Worm (Caenorhabditis elegans): Measurements from ENCODE around the gene egl-19.
A peak's percentile ranks its signal among the peaks of the same experiment; 100 is the strongest.

Gene egl-19

DNA sequence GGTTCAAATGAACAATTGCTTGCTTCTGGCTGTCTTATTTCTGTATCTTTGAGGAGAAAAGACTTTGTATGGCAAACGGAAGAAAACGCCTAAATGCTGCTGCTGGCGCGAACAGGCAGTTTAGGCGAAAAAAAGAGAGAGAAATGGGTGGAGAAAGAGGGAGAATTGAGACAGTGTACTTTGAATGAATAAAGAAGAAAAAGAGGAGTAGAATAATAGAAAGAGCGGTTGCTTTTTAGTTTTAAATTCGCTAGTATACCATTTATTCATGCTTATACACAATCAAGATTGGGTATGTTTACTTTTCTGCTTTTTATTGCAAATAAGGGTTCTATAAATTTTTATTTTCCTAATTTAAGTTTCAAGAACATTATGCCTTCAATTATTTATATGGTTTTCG, 34.0 kb downstream of the egl-19 start:
- TF ChIP-seq blmp-1 (tag; optimal IDR thresholded peaks at IDR 0.05) (peak; percentile 8), ztf-4 (tag; optimal IDR thresholded peaks at IDR 0.05) (no peak)

DNA sequence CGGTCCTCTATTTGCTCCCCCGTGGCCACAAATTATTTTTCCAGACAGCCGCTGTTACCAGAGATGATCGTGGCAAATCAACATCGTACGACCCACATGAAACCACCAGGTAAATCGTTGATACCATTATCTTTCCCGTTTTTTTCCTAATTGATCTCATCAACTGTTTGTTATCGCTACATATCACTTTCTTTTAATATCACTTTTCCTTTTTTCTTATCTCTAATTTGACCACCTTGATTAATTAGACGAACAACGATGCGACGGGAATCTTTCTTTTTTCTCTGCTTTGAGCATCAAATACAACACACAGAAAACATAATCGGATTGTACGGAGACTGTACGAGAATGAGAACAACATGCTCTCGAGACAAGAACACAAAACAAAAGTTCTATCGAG, 34.9 kb downstream of the egl-19 start:
- TF ChIP-seq C16A3.4 (tag; optimal IDR thresholded peaks at IDR 0.05) (no peak), blmp-1 (tag; optimal IDR thresholded peaks at IDR 0.05) (peak; percentile 97), elt-3 (tag; optimal IDR thresholded peaks at IDR 0.05) (peak in 4 of 6 experiments; percentile 1 to 77 (median 42)), nhr-20 (tag; optimal IDR thresholded peaks at IDR 0.05) (no peak), nhr-19 (GFP tag; conservative IDR thresholded peaks at IDR 0.05) (no peak), Y116A8C.19 (tag; optimal IDR thresholded peaks at IDR 0.05; ENCODE audit: borderline replicate concordance) (no peak), snu-23 (GFP tag; optimal IDR thresholded peaks at IDR 0.05) (no peak)

DNA sequence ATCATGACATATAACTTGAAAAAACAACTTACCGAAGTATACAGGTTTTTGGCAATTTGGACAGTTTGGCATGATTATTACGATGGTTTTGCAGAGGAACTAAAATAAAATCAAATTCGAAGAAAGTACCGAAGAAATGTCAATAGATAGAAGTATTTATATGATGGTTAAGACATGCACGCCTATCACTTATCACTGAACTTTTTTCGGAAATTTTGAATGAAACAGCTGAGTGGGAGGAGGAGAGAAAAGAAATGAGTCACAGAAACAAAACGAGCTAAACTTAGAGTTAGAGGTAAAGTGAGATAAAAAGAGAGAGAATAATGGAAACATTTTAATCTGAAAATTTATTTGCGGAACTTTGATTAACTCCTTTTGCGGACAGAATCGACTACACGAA, 39.9 kb downstream of the egl-19 start, which contains the start of gene valv-1:
Gene valv-1, minus strand, starts transcription at position 101 of the 400 bp plus-strand sequence.
- TF ChIP-seq blmp-1 (tag; optimal IDR thresholded peaks at IDR 0.05) (no peak), ces-1 (GFP tag; optimal IDR thresholded peaks at IDR 0.05) (no peak), aha-1 (tag; optimal IDR thresholded peaks at IDR 0.05) (no peak), efl-1 (optimal IDR thresholded peaks at IDR 0.05) (no peak), efl-1 (GFP tag; optimal IDR thresholded peaks at IDR 0.05 in 1 of 2) (no peak), lin-13 (GFP tag; optimal IDR thresholded peaks at IDR 0.05) (no peak), nhr-11 (tag; optimal IDR thresholded peaks at IDR 0.05) (no peak), elt-2 (tag; optimal IDR thresholded peaks at IDR 0.05) (no peak), nhr-237 (tag; optimal IDR thresholded peaks at IDR 0.05) (no peak), isw-1 (GFP tag; IDR thresholded peaks at IDR 0.05) (no peak), grh-1 (GFP tag; IDR thresholded peaks at IDR 0.05) (no peak), mab-9 (GFP tag; IDR thresholded peaks at IDR 0.05) (no peak), swsn-7 (tag; optimal IDR thresholded peaks at IDR 0.05) (no peak), aly-2 (tag; optimal IDR thresholded peaks at IDR 0.05) (no peak), mep-1 (tag; optimal IDR thresholded peaks at IDR 0.05) (no peak), nhr-77 (tag; optimal IDR thresholded peaks at IDR 0.05) (no peak), fkh-4 (tag; optimal IDR thresholded peaks at IDR 0.05; ENCODE audit: borderline replicate concordance) (no peak), nhr-90 (tag; optimal IDR thresholded peaks at IDR 0.05; ENCODE audit: poor library complexity) (no peak), skn-1 (tag; optimal IDR thresholded peaks at IDR 0.05) (no peak), ama-1 (optimal IDR thresholded peaks at IDR 0.05) (no peak), nhr-84 (tag; optimal IDR thresholded peaks at IDR 0.05) (no peak)

DNA sequence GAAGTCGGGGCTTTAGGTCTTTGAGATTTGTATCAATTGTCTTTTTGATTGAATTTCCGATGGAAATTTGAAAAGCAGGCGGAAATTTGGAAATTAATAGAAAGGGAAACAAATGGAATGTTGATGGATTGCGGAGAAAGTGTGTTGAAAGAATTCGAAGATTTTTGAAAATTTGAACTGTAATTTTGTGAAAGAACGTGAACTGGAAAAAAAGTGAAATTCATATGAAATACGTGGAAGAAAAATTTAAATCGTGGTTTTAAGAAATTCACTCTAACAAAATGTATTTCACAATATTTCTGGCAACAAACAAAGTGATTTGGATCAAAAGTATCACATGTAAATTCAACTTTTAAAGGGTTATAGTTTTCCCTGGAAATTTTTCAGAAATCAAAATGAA, 40.6 kb downstream of the egl-19 start, which contains the start of gene B0496.1:
Gene B0496.1, plus strand, starts transcription at position 301 of the 400 bp plus-strand sequence.
- TF ChIP-seq irx-1 (tag; optimal IDR thresholded peaks at IDR 0.05) (no peak), blmp-1 (tag; optimal IDR thresholded peaks at IDR 0.05) (peak; percentile 41)

DNA sequence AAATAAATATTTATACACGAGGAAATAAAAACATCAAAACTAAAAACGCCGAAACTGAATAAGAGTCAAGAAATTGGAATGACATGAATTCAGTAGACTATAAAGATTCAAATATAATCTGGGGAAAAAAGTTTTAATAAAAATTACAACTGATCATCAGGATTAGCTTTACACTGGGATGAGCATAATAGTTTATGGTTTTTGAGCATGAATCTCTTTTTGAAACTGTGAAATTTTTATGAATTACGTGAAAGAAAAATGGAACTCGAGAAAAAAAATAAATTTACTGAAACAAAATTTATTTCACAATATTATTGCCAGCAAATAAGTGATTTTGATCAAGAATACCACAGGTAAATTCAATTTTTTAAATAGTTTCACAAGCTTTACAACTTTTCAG, 42.2 kb downstream of the egl-19 start, which contains the start of gene B0496.2:
Gene B0496.2, plus strand, starts transcription at position 301 of the 400 bp plus-strand sequence.
- TF ChIP-seq lin-13 (GFP tag; optimal IDR thresholded peaks at IDR 0.05) (no peak), nhr-28 (tag; optimal IDR thresholded peaks at IDR 0.05) (no peak), nhr-11 (tag; optimal IDR thresholded peaks at IDR 0.05) (no peak), unc-98 (GFP tag; IDR thresholded peaks at IDR 0.05) (no peak), aly-2 (tag; optimal IDR thresholded peaks at IDR 0.05) (no peak), F16B12.6 (tag; optimal IDR thresholded peaks at IDR 0.05) (no peak), lsy-2 (tag; optimal IDR thresholded peaks at IDR 0.05) (no peak)

DNA sequence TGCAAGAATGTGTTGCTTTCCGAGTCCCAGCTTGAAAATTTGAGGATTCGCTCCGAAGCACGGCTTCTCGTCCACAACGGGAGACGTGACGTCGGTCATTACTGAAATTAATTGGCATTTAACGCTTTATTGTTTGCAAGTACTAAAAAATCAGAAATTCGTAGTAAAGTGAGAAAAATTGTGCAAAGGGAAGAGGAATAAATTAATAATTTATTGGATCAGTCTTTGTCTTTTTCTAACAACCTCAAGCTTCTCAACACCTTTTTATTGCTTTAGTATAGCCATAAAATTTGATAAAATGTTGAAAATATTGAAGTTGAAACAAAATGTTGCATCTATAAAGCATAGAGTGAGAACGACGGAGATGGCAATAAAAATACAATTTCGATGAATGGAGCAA, 46.0 kb downstream of the egl-19 start, which contains the start of gene tes-1:
Gene tes-1, minus strand, starts transcription at position 101 of the 400 bp plus-strand sequence.
- TF ChIP-seq skn-1 (tag; optimal IDR thresholded peaks at IDR 0.05) (no peak), elt-2 (tag; optimal IDR thresholded peaks at IDR 0.05) (no peak), hlh-17 (GFP tag; optimal IDR thresholded peaks at IDR 0.05; ENCODE audit: borderline replicate concordance) (no peak), unc-30 (tag; optimal IDR thresholded peaks at IDR 0.05) (no peak), ceh-90 (tag; optimal IDR thresholded peaks at IDR 0.05) (no peak), pax-3 (tag; optimal IDR thresholded peaks at IDR 0.05) (no peak), unc-86 (tag; optimal IDR thresholded peaks at IDR 0.05) (no peak), F16B12.6 (tag; optimal IDR thresholded peaks at IDR 0.05) (no peak), mdl-1 (tag; optimal IDR thresholded peaks at IDR 0.05) (no peak), mef-2 (tag; optimal IDR thresholded peaks at IDR 0.05) (no peak), lin-13 (GFP tag; optimal IDR thresholded peaks at IDR 0.05) (no peak), pag-3 (tag; optimal IDR thresholded peaks at IDR 0.05; ENCODE audit: borderline replicate concordance, insufficient read depth) (no peak), nhr-20 (tag; optimal IDR thresholded peaks at IDR 0.05) (no peak), unc-62 (GFP tag; optimal IDR thresholded peaks at IDR 0.05) (no peak), unc-98 (GFP tag; IDR thresholded peaks at IDR 0.05) (no peak)

Data from whole organism, L1 larva.